Worm (Caenorhabditis elegans): ENCODE measurements around the gene E04F6.15.
A peak's percentile ranks its signal among the peaks of the same experiment; 100 is the strongest.

The E04F6.15 gene

DNA sequence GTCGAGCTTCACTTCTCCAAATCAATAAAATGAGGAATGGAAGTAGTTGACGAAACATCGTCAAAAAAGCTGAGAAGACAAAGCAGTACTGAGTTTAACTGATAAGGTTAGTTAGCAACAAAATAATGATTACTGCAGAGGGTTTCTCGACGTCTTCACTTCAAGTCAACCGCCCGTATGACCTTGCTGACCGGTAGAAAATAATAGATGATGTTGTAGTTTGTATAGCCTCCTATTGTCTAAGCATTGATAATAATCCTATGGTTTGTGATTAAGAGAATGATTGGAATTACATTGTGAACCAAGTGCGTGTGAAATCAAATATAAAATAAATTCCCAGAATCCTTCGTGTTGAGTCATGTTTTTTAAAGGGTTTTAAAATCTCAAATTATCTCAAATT is 10.8 kb downstream of the E04F6.15 start, which contains the start of gene E04F6.6:
Gene E04F6.6 (minus strand): TSS at position 258 of the 400 bp plus-strand sequence.
- TF ChIP-seq nhr-28 (tag; optimal IDR thresholded peaks at IDR 0.05) = peak; percentile 87
- TF ChIP-seq ceh-32 (tag; optimal IDR thresholded peaks at IDR 0.05; ENCODE audit: poor library complexity) = no peak
- peak; percentile 30 for TF ChIP-seq aha-1 (tag)

DNA sequence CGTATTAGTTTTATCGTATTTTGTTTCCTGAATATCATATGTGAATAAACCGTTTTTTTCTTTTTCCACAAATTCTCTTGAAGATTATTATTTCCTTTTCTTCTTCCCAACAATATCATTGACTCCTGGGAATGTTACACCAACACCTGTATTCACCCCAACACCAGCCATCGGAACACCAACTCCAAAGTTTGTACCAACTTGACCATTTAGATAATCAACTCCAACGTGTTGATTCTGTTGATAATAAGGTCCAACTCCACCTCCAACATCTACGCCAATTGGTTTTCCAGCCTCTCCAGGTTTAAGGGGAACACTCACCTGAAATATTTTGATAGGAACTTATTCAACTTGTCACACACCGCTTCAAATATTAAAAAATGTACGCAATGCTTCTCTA is 12.7 kb downstream of the E04F6.15 start:
- TF ChIP-seq daf-16 (GFP tag; optimal IDR thresholded peaks at IDR 0.05) (no peak), daf-16 (tag; optimal IDR thresholded peaks at IDR 0.05) (peak; percentile 14), lin-38 (GFP tag; IDR thresholded peaks at IDR 0.05) (peak; percentile 17; the same call in 1 of the 2 replicates), mep-1 (tag; optimal IDR thresholded peaks at IDR 0.05) (peak; percentile 29), dmd-8 (GFP tag; IDR thresholded peaks at IDR 0.05) (0 out of 2 replicates have a peak, but pooled peaks have one; percentile 55), aha-1 (tag) (peak; percentile 95), nhr-77 (tag; optimal IDR thresholded peaks at IDR 0.05) (no peak)

DNA sequence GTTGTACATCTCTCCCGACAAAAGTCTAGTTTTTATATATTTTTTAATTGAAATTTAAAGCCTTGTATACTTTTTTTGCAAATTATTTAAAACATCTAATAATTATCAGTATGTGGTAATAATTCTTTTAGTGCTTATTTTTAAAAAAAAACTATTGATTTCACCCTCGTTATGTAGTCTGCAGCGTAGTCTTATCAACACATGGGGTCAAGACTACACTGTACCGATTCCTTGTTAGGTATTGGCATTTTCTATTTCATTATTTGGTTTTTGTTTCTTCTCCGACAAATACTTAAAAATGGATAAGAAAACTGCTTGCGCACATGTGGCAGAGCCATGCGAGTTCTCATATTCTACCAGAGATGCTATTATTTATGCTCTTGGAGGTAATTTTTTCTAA is 14.0 kb downstream of the E04F6.15 start, which contains the start of gene maoc-1:
Gene maoc-1 (plus strand): TSS at position 237 of the 400 bp plus-strand sequence.
- TF ChIP-seq hlh-11 (tag; optimal IDR thresholded peaks at IDR 0.05) (peak; percentile 33), nhr-28 (tag; optimal IDR thresholded peaks at IDR 0.05) (peak; percentile 95), mes-2 (tag; optimal IDR thresholded peaks at IDR 0.05; ENCODE audit: poor library complexity, severe bottlenecking) (peak; percentile 7), lsy-2 (tag; optimal IDR thresholded peaks at IDR 0.05) (peak in 1 of 2 experiments; percentile 5), unc-39 (tag; optimal IDR thresholded peaks at IDR 0.05) (no peak), mep-1 (tag; optimal IDR thresholded peaks at IDR 0.05) (no peak), daf-19 (GFP tag; conservative IDR thresholded peaks at IDR 0.05) (no peak), mxl-2 (GFP tag; conservative IDR thresholded peaks at IDR 0.05) (no peak), pqm-1 (tag; optimal IDR thresholded peaks at IDR 0.05) (no peak), daf-16 (GFP tag; optimal IDR thresholded peaks at IDR 0.05) (no peak), daf-16 (tag; optimal IDR thresholded peaks at IDR 0.05) (peak; percentile 75), nhr-77 (tag; optimal IDR thresholded peaks at IDR 0.05) (peak; percentile 37), dve-1 (tag; optimal IDR thresholded peaks at IDR 0.05; ENCODE audit: insufficient read depth) (peak; percentile 24), dmd-6 (GFP tag; IDR thresholded peaks at IDR 0.05) (no peak), nhr-10 (tag; optimal IDR thresholded peaks at IDR 0.05) (no peak), nhr-102 (tag; optimal IDR thresholded peaks at IDR 0.05) (no peak), mdl-1 (tag; optimal IDR thresholded peaks at IDR 0.05) (peak in 1 of 2 experiments; percentile 21), ama-1 (optimal IDR thresholded peaks at IDR 0.05) (no peak), hlh-30 (tag; optimal IDR thresholded peaks at IDR 0.05; ENCODE audit: insufficient read depth) (no peak), pha-4 (GFP tag; IDR thresholded peaks at IDR 0.05) (0 out of 2 replicates have a peak, but pooled peaks have one; percentile 40), pha-4 (tag; optimal IDR thresholded peaks at IDR 0.05) (no peak)

DNA sequence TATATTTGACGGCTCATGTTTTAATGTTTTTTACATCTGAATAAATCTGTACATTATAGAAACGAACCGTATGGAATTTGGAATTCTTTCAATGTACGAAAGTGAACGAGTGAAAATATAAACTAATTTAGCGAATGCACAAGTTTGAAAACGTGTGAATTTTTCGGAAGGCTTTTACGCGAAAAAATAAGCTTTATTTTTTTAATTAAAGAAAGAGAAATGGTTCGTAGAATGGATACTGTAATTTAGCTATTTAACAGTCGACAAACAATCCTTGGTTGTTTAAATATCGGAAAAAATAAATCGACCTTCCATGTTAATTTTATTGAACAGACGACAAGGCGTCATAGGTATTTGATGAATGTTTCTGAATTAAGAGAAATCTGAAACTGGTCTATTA is 14.5 kb downstream of the E04F6.15 start, which contains the start of gene acdh-12:
Gene acdh-12 (minus strand): TSS at position 101 of the 400 bp plus-strand sequence.
- TF ChIP-seq daf-16 (GFP tag; optimal IDR thresholded peaks at IDR 0.05) (no peak), daf-16 (tag; optimal IDR thresholded peaks at IDR 0.05) (no peak), lin-38 (GFP tag; IDR thresholded peaks at IDR 0.05) (no peak), egl-43 (GFP tag; IDR thresholded peaks at IDR 0.05) (no peak), F26F4.8 (GFP tag; conservative IDR thresholded peaks at IDR 0.05) (no peak), ZK337.2 (GFP tag; IDR thresholded peaks at IDR 0.05) (no peak), gei-8 (GFP tag; optimal IDR thresholded peaks at IDR 0.05) (no peak), mxl-2 (GFP tag; conservative IDR thresholded peaks at IDR 0.05) (no peak), madf-9 (GFP tag; conservative IDR thresholded peaks at IDR 0.05) (no peak), ctbp-1 (GFP tag; IDR thresholded peaks at IDR 0.05) (no peak), T26A8.4 (GFP tag; IDR thresholded peaks at IDR 0.05) (no peak), daf-8 (GFP tag; IDR thresholded peaks at IDR 0.05) (no peak), mep-1 (tag; optimal IDR thresholded peaks at IDR 0.05) (no peak), Y75B8A.6 (GFP tag; IDR thresholded peaks at IDR 0.05) (no peak), nhr-28 (tag; optimal IDR thresholded peaks at IDR 0.05) (no peak), zip-2 (tag; optimal IDR thresholded peaks at IDR 0.05) (no peak)
